Fruit fly (Drosophila melanogaster) whole organism, prepupa: ENCODE results near the gene dsx-c73A.

ENCODE experiments used
- Lpt ChIP-seq: fragments of 200-800 bp; sonication (Bioruptor generic); optimal IDR thresholded peaks from 3 replicates; lab custom pipeline; 2016; ENCODE audit warnings: missing biosample characterization, missing genetic modification characterization
- Sox102F ChIP-seq: fragments of 200-800 bp; sonication (Bioruptor generic); optimal IDR thresholded peaks from 2 replicates; lab custom pipeline; 2016; ENCODE audit warnings: missing biosample characterization, mild to moderate bottlenecking, missing genetic modification characterization
- Sox15 ChIP-seq: fragments of 200-800 bp; sonication (Bioruptor generic); optimal IDR thresholded peaks from 3 replicates; lab custom pipeline; 2016; ENCODE audit warnings: missing biosample characterization, missing genetic modification characterization

dm6 chr3L:16429451-16429850 lies 22.3 kb downstream of the dsx-c73A start:
- TF ChIP-seq Sox15 (GFP tag; lab: Kevin White, UChicago) (no peak), Sox102F (GFP tag; lab: Kevin White, UChicago) (no peak), Lpt (GFP tag; lab: Kevin White, UChicago) (no peak)
